Worm (Caenorhabditis elegans) whole organism, late embryonic: ENCODE data around the gene srz-103.

Experiments used
- F13H6.1 ChIP-seq: sonication (generic microtip); optimal IDR thresholded peaks from 2 replicates; lab custom pipeline; 2016; ENCODE audit warnings: missing genetic modification characterization, missing compliant biosample characterization
- ama-1 ChIP-seq: fragments of 150-350 bp; optimal IDR thresholded peaks from 2 replicates; lab custom pipeline; 2014
- ceh-14 ChIP-seq: sonication (generic microtip); optimal IDR thresholded peaks from 2 replicates; lab custom pipeline; 2016; ENCODE audit warnings: missing genotype, missing genetic modification characterization, missing compliant biosample characterization
- ceh-24 ChIP-seq: sonication (generic microtip); optimal IDR thresholded peaks from 2 replicates; lab custom pipeline; 2016; ENCODE audit warnings: mild to moderate bottlenecking, missing genetic modification characterization, missing compliant biosample characterization
- ceh-30 ChIP-seq: fragments of 150-350 bp; optimal IDR thresholded peaks from 2 replicates; lab custom pipeline; 2014; ENCODE audit warnings: missing biosample characterization, missing genetic modification characterization
- dve-1 ChIP-seq: sonication (generic microtip); optimal IDR thresholded peaks from 2 replicates; lab custom pipeline; 2017; ENCODE audit warnings: antibody characterized with exemption, mild to moderate bottlenecking, missing genetic modification characterization, missing compliant biosample characterization
- elt-4 ChIP-seq: sonication (generic microtip); optimal IDR thresholded peaks from 2 replicates; lab custom pipeline; 2016; ENCODE audit warnings: missing genetic modification characterization, missing compliant biosample characterization
- nhr-11 ChIP-seq: fragments of 150-350 bp; optimal IDR thresholded peaks from 2 replicates; lab custom pipeline; 2014; ENCODE audit warnings: missing biosample characterization, missing genetic modification characterization
- npax-4 ChIP-seq: sonication (generic microtip); optimal IDR thresholded peaks from 2 replicates; lab custom pipeline; 2016; ENCODE audit warnings: missing genetic modification characterization, missing compliant biosample characterization
- odd-2 ChIP-seq: sonication (generic microtip); optimal IDR thresholded peaks from 2 replicates; lab custom pipeline; 2017; ENCODE audit warnings: antibody characterized with exemption, mild to moderate bottlenecking, missing genetic modification characterization, missing compliant biosample characterization
- pha-4 ChIP-seq: fragments of 150-350 bp; optimal IDR thresholded peaks from 2 replicates; lab custom pipeline; 2018; ENCODE audit warnings: missing biosample characterization, missing genetic modification reagents, missing genetic modification characterization
- sox-2 ChIP-seq: fragments of 200-800 bp; sonication (Bioruptor generic); IDR thresholded peaks from 2 replicates; pipeline ENCODE4 v1.3.6; 2022; ENCODE audit warnings: missing genetic modification reagents, missing genetic modification characterization, missing compliant biosample characterization
- unc-3 ChIP-seq, 2 experiments: fragments of 200-800 bp in 1 of 2; sonication (Bioruptor generic) in 1 of 2; sonication (generic microtip) in 1 of 2; conservative IDR thresholded peaks in 1 of 2; optimal IDR thresholded peaks in 1 of 2; 2 replicates each; pipeline versions ENCODE4 v1.3.6 to Lab custom; 2016 to 2022; ENCODE audit warnings: missing compliant biosample characterization in 2 of 2, missing genetic modification characterization in 2 of 2, missing genetic modification reagents in 1 of 2
- unc-55 ChIP-seq: sonication (generic microtip); optimal IDR thresholded peaks from 2 replicates; lab custom pipeline; 2017; ENCODE audit warnings: missing biosample characterization, missing genetic modification reagents, missing genetic modification characterization

- no peak for TF ChIP-seq ceh-14 (tag; lab: Kevin White, UChicago)
- no peak for TF ChIP-seq ama-1 (lab: Kevin White, UChicago)
- no peak for TF ChIP-seq pha-4 (tag; lab: Kevin White, UChicago)
- no peak for TF ChIP-seq nhr-11 (tag; lab: Kevin White, UChicago)
- no peak for TF ChIP-seq dve-1 (tag; lab: Kevin White, UChicago)
- TF ChIP-seq sox-2 (GFP tag; lab: Robert Waterston, UW): no peak
- TF ChIP-seq elt-4 (tag; lab: Kevin White, UChicago): no peak
- no peak for TF ChIP-seq odd-2 (tag; lab: Kevin White, UChicago)
- TF ChIP-seq unc-55: no peak
- TF ChIP-seq unc-3 (GFP tag; conservative IDR thresholded peaks at IDR 0.05; lab: Robert Waterston, UW): no peak
- no peak for TF ChIP-seq unc-3 (tag; optimal IDR thresholded peaks at IDR 0.05; lab: Kevin White, UChicago)
- TF ChIP-seq ceh-24: no peak
- TF ChIP-seq npax-4: no peak
- no peak for TF ChIP-seq ceh-30 (tag; lab: Kevin White, UChicago)
- no peak for TF ChIP-seq F13H6.1 (tag; lab: Kevin White, UChicago)
Measured at ce11 chrV:16725955-16726354, 46.8 kb upstream of the srz-103 start.
